Worm (Caenorhabditis elegans): ENCODE data around the gene prx-19.

- TF ChIP-seq snpc-4 (tag; optimal IDR thresholded peaks at IDR 0.05) (no peak), mab-5 (tag; optimal IDR thresholded peaks at IDR 0.05) (no peak), lin-39 (tag; optimal IDR thresholded peaks at IDR 0.05) (no peak), lin-13 (GFP tag; optimal IDR thresholded peaks at IDR 0.05) (no peak), Y55F3AM.14 (GFP tag; optimal IDR thresholded peaks at IDR 0.05) (no peak), nhr-25 (tag; optimal IDR thresholded peaks at IDR 0.05) (no peak), ztf-11 (tag; optimal IDR thresholded peaks at IDR 0.05) (no peak), ama-1 (optimal IDR thresholded peaks at IDR 0.05) (no peak), unc-39 (tag; optimal IDR thresholded peaks at IDR 0.05) (no peak), nhr-10 (tag; optimal IDR thresholded peaks at IDR 0.05) (no peak), dmd-4 (tag; optimal IDR thresholded peaks at IDR 0.05) (no peak)
Observed at ce11 chrIII:8761040-8761654, 47.9 kb downstream of the prx-19 start, which contains the start of gene aak-1.

All from whole organism, L2 larva.